Fruit fly (Drosophila melanogaster) Kc167 (cell line): ENCODE data around the gene eIF3e.

Experiments
- Myc ChIP-seq: fragments of >200 bp; optimal IDR thresholded peaks from 2 replicates; lab custom pipeline; 2017; ENCODE audit warnings: missing external identifiers
- Sin3A ChIP-seq: fragments of >200 bp; optimal IDR thresholded peaks from 2 replicates; lab custom pipeline; 2018; ENCODE audit warnings: missing external identifiers
- h ChIP-seq: fragments of >200 bp; optimal IDR thresholded peaks from 3 replicates; lab custom pipeline; 2018; ENCODE audit warnings: missing external identifiers
- insv ChIP-seq: fragments of >200 bp; optimal IDR thresholded peaks from 3 replicates; lab custom pipeline; 2018; ENCODE audit warnings: missing external identifiers
- psq ChIP-seq: fragments of >200 bp; optimal IDR thresholded peaks from 2 replicates; lab custom pipeline; 2017; ENCODE audit warnings: missing external identifiers
- ttk ChIP-seq: sonication (Bioruptor generic); optimal IDR thresholded peaks from 2 replicates; lab custom pipeline; 2017; ENCODE audit warnings: missing external identifiers

DNA sequence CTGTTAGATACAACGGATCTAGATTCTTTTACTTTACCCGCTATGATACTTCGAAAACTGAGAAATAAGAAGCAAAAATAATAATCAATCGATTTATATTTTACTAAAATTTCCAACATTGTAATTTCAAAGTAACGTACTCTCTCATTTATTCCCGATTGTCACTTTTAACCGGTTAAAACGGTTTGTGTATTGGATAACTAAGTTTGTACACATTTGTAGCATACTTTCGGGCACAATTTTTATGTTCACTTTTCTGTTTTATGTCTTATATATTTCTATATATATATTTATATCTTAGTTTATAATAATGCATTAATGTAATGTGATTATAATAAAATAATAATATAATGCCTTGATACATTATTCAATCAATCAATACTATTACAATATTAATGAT, 45.1 kb downstream of the eIF3e start:
- TF ChIP-seq h, result no peak
- no peak for TF ChIP-seq insv (lab: Kevin White, UChicago)
- TF ChIP-seq psq (lab: Kevin White, UChicago), result no peak
- no peak for TF ChIP-seq Myc (lab: Kevin White, UChicago)
- no peak for TF ChIP-seq Sin3A (lab: Kevin White, UChicago)
- no peak for TF ChIP-seq ttk (lab: Kevin White, UChicago)
